Fruit fly (Drosophila melanogaster): Measurements from ENCODE around the gene cact.
A peak's percentile ranks its signal among the peaks of the same experiment; 100 is the strongest.

cact gene

dm6 chr2L:16284306-16285299 lies 41.4 kb downstream of the cact start (continued):
- TF ChIP-seq Fer2 (tag; optimal IDR thresholded peaks at IDR 0.05) (no peak), cato (GFP tag; optimal IDR thresholded peaks at IDR 0.05; ENCODE audit: borderline replicate concordance) (no peak), tap (tag; optimal IDR thresholded peaks at IDR 0.05) (no peak), CG13424 (tag; optimal IDR thresholded peaks at IDR 0.05) (peak; percentile 29), Blimp-1 (GFP tag; optimal IDR thresholded peaks at IDR 0.05) (peak; percentile 13), CG6765 (GFP tag; optimal IDR thresholded peaks at IDR 0.05) (peak; percentile 56), Atf3 (GFP tag; optimal IDR thresholded peaks at IDR 0.05) (no peak), CG11456 (GFP tag; IDR thresholded peaks at IDR 0.05) (no peak), CG17328 (GFP tag; IDR thresholded peaks at IDR 0.05) (no peak), HLH4C (GFP tag; IDR thresholded peaks at IDR 0.05; ENCODE audit: partially characterized antibody) (no peak), ab (GFP tag; optimal IDR thresholded peaks at IDR 0.05) (no peak), Camta (GFP tag; optimal IDR thresholded peaks at IDR 0.05) (peak; percentile 34), CG33557 (GFP tag; optimal IDR thresholded peaks at IDR 0.05) (no peak), slbo (GFP tag; IDR thresholded peaks at IDR 0.05) (no peak), disco-r (GFP tag; optimal IDR thresholded peaks at IDR 0.05) (peak; percentile 47), chn (GFP tag; optimal IDR thresholded peaks at IDR 0.05) (no peak), Gsc (GFP tag; IDR thresholded peaks at IDR 0.05) (no peak), wor (GFP tag; IDR thresholded peaks at IDR 0.05) (no peak), CG12155 (GFP tag; optimal IDR thresholded peaks at IDR 0.05) (peak; percentile 34), CG8765 (GFP tag; IDR thresholded peaks at IDR 0.05) (no peak), E2f2 (GFP tag; IDR thresholded peaks at IDR 0.05) (no peak), HLHmδ (GFP tag; optimal IDR thresholded peaks at IDR 0.05) (no peak), CG15696 (tag; optimal IDR thresholded peaks at IDR 0.05) (no peak), CG16813 (GFP tag; IDR thresholded peaks at IDR 0.05; ENCODE audit: partially characterized antibody) (no peak), ci (GFP tag; IDR thresholded peaks at IDR 0.05) (no peak), pfk (GFP tag; optimal IDR thresholded peaks at IDR 0.05) (peak; percentile 99), CG12769 (tag; optimal IDR thresholded peaks at IDR 0.05) (peak; percentile 79), zfh2 (GFP tag; optimal IDR thresholded peaks at IDR 0.05) (peak; percentile 56), onecut (GFP tag; IDR thresholded peaks at IDR 0.05) (peak; percentile 42), chif (GFP tag; optimal IDR thresholded peaks at IDR 0.05) (peak in 1 of 2 experiments; percentile 20), GATAe (GFP tag; conservative IDR thresholded peaks at IDR 0.05) (no peak), CG12071 (GFP tag; optimal IDR thresholded peaks at IDR 0.05) (peak; percentile 66), Max (GFP tag; optimal IDR thresholded peaks at IDR 0.05) (peak; percentile 21), Dip3 (GFP tag; optimal IDR thresholded peaks at IDR 0.05) (peak; percentile 49), CG10321 (GFP tag; IDR thresholded peaks at IDR 0.05) (no peak), pnt (GFP tag; optimal IDR thresholded peaks at IDR 0.05) (no peak), amos (GFP tag; IDR thresholded peaks at IDR 0.05; ENCODE audit: partially characterized antibody) (no peak), CG3838 (GFP tag; optimal IDR thresholded peaks at IDR 0.05) (no peak), zen2 (GFP tag; IDR thresholded peaks at IDR 0.05; ENCODE audit: partially characterized antibody) (no peak), chinmo (GFP tag; IDR thresholded peaks at IDR 0.05; ENCODE audit: partially characterized antibody) (no peak), CG9932 (GFP tag; IDR thresholded peaks at IDR 0.05) (no peak), CG18619 (GFP tag; optimal IDR thresholded peaks at IDR 0.05) (peak; percentile 23), Myb (GFP tag; optimal IDR thresholded peaks at IDR 0.05) (peak; percentile 3), shn (GFP tag; optimal IDR thresholded peaks at IDR 0.05) (no peak), ato (GFP tag; IDR thresholded peaks at IDR 0.05; ENCODE audit: partially characterized antibody) (no peak), CG34376 (GFP tag; optimal IDR thresholded peaks at IDR 0.05) (peak; percentile 53), HmgZ (tag; optimal IDR thresholded peaks at IDR 0.05) (no peak), fd102C (GFP tag; optimal IDR thresholded peaks at IDR 0.05) (no peak)

Data from whole organism, embryonic.